Worm (Caenorhabditis elegans): ENCODE data around the gene F15G9.2.

ce11 chrX:9674799-9675198 lies 38.7 kb downstream of the F15G9.2 start, which contains the start of gene C43C3.4:
- TF ChIP-seq zag-1 (tag; optimal IDR thresholded peaks at IDR 0.05), result no peak
- TF ChIP-seq mep-1 (tag; optimal IDR thresholded peaks at IDR 0.05), result no peak
- TF ChIP-seq hlh-17 (GFP tag; optimal IDR thresholded peaks at IDR 0.05; ENCODE audit: borderline replicate concordance), result no peak
- TF ChIP-seq xbp-1 (tag; optimal IDR thresholded peaks at IDR 0.05), result no peak
- no peak for TF ChIP-seq nhr-11 (tag; optimal IDR thresholded peaks at IDR 0.05)
- TF ChIP-seq fkh-4 (tag; optimal IDR thresholded peaks at IDR 0.05; ENCODE audit: borderline replicate concordance), result no peak
- TF ChIP-seq rnt-1 (tag; optimal IDR thresholded peaks at IDR 0.05), result no peak
- TF ChIP-seq ztf-11 (tag; optimal IDR thresholded peaks at IDR 0.05), result no peak
- TF ChIP-seq nhr-85 (tag), result no peak
- no peak for TF ChIP-seq skn-1 (tag; optimal IDR thresholded peaks at IDR 0.05)
- no peak for TF ChIP-seq irx-1 (tag; optimal IDR thresholded peaks at IDR 0.05)
- TF ChIP-seq lin-39 (tag; optimal IDR thresholded peaks at IDR 0.05), result no peak

Data from whole organism, L1 larva.